Fruit fly (Drosophila melanogaster) whole organism, embryonic: Measurements from ENCODE around the gene CG43448.

Source experiments
- Antp ChIP-seq: fragments of 200-800 bp; sonication (Bioruptor generic); optimal IDR thresholded peaks from 3 replicates; lab custom pipeline; 2016; ENCODE audit warnings: missing biosample characterization, missing genetic modification characterization
- Atf-2 ChIP-seq: fragments of 200-800 bp; sonication (Bioruptor generic); optimal IDR thresholded peaks from 2 replicates; lab custom pipeline; 2016; ENCODE audit warnings: missing biosample characterization, missing genetic modification characterization
- Bdp1 ChIP-seq: fragments of 200-800 bp; sonication (Bioruptor generic); optimal IDR thresholded peaks from 3 replicates; lab custom pipeline; 2016; ENCODE audit warnings: missing biosample characterization, missing genetic modification characterization
- CG10431 ChIP-seq: fragments of 200-800 bp; sonication (Bioruptor generic); optimal IDR thresholded peaks from 3 replicates; lab custom pipeline; 2018; ENCODE audit warnings: missing biosample characterization, mild to moderate bottlenecking, missing genetic modification characterization
- CG11093 ChIP-seq: fragments of 200-800 bp; sonication (Bioruptor generic); IDR thresholded peaks from 3 replicates; pipeline ENCODE4 v1.3.6; 2022; ENCODE audit warnings: missing biosample characterization, missing genetic modification characterization
- CG13287 ChIP-seq: fragments of 200-800 bp; sonication (Bioruptor generic); IDR thresholded peaks from 2 replicates; pipeline ENCODE4 v1.3.6; 2022; ENCODE audit warnings: missing biosample characterization, missing genetic modification characterization; ENCODE audit not compliant: partially characterized antibody
- CG14860 ChIP-seq: fragments of 200-800 bp; sonication (Bioruptor generic); IDR thresholded peaks from 3 replicates; pipeline ENCODE4 v1.3.6; 2022; ENCODE audit warnings: missing biosample characterization, missing genetic modification characterization; ENCODE audit not compliant: partially characterized antibody
- CG15073 ChIP-seq: fragments of 200-800 bp; sonication (Bioruptor generic); optimal IDR thresholded peaks from 2 replicates; lab custom pipeline; 2016; ENCODE audit warnings: missing biosample characterization, missing genetic modification characterization
- CG16815 ChIP-seq: fragments of 200-800 bp; sonication (Bioruptor generic); optimal IDR thresholded peaks from 3 replicates; lab custom pipeline; 2017; ENCODE audit warnings: missing biosample characterization, mild to moderate bottlenecking, missing genetic modification characterization
- CG2120 ChIP-seq: fragments of 200-800 bp; sonication (Bioruptor generic); optimal IDR thresholded peaks from 3 replicates; lab custom pipeline; 2016; ENCODE audit warnings: missing biosample characterization, missing genetic modification characterization
- CG2678 ChIP-seq: fragments of 200-800 bp; sonication (Bioruptor generic); optimal IDR thresholded peaks from 3 replicates; lab custom pipeline; 2019; ENCODE audit warnings: missing biosample characterization, mild to moderate bottlenecking, missing genetic modification characterization, moderate library complexity
- CG2889 ChIP-seq: fragments of 200-800 bp; sonication (Bioruptor generic); IDR thresholded peaks from 3 replicates; pipeline ENCODE4 v1.3.6; 2022; ENCODE audit warnings: missing biosample characterization, missing genetic modification characterization
- CG32532 ChIP-seq: fragments of 200-800 bp; sonication (Bioruptor generic); IDR thresholded peaks from 2 replicates; pipeline ENCODE4 v1.3.6; 2022; ENCODE audit warnings: missing biosample characterization, missing genetic modification characterization
- CG3838 ChIP-seq: fragments of 200-800 bp; sonication (Bioruptor generic); optimal IDR thresholded peaks from 3 replicates; lab custom pipeline; 2016; ENCODE audit warnings: missing biosample characterization, missing genetic modification characterization
- CG42726 ChIP-seq: fragments of 200-800 bp; sonication (Bioruptor generic); IDR thresholded peaks from 2 replicates; pipeline ENCODE4 v1.3.6; 2022; ENCODE audit warnings: missing biosample characterization, missing genetic modification characterization; ENCODE audit not compliant: partially characterized antibody
- CG4328 ChIP-seq: fragments of 200-800 bp; sonication (Bioruptor generic); optimal IDR thresholded peaks from 3 replicates; lab custom pipeline; 2017; ENCODE audit warnings: missing biosample characterization, missing genetic modification reagents, missing genetic modification characterization
- CG6654 ChIP-seq: fragments of 200-800 bp; sonication (Bioruptor generic); optimal IDR thresholded peaks from 2 replicates; lab custom pipeline; 2017; ENCODE audit warnings: missing biosample characterization, mild to moderate bottlenecking, missing genetic modification characterization
- CG6689 ChIP-seq: fragments of 200-800 bp; sonication (Bioruptor generic); IDR thresholded peaks from 2 replicates; pipeline ENCODE4 v1.3.6; 2022; ENCODE audit warnings: missing biosample characterization, missing genetic modification characterization
- CG9437 ChIP-seq: fragments of 200-800 bp; sonication (Bioruptor generic); optimal IDR thresholded peaks from 2 replicates; lab custom pipeline; 2018; ENCODE audit warnings: missing biosample characterization, mild to moderate bottlenecking, missing genetic modification characterization
- CG9797 ChIP-seq: fragments of 200-800 bp; sonication (Bioruptor generic); optimal IDR thresholded peaks from 3 replicates; lab custom pipeline; 2018; ENCODE audit warnings: missing biosample characterization, mild to moderate bottlenecking, missing genetic modification characterization
- HLH4C ChIP-seq: fragments of 200-800 bp; sonication (Bioruptor generic); IDR thresholded peaks from 3 replicates; pipeline ENCODE4 v1.3.6; 2022; ENCODE audit warnings: missing biosample characterization, missing genetic modification characterization; ENCODE audit not compliant: partially characterized antibody
- Hmr ChIP-seq: fragments of 200-800 bp; sonication (Bioruptor generic); optimal IDR thresholded peaks from 3 replicates; lab custom pipeline; 2017; ENCODE audit warnings: mild to moderate bottlenecking, missing biosample characterization, missing genetic modification reagents, missing genetic modification characterization
- Kr ChIP-seq: fragments of 200-800 bp; sonication (Bioruptor generic); optimal IDR thresholded peaks from 2 replicates; lab custom pipeline; 2017; ENCODE audit warnings: missing biosample characterization, mild to moderate bottlenecking, missing genetic modification characterization
- Mrtf ChIP-seq: fragments of 200-800 bp; sonication (Bioruptor generic); IDR thresholded peaks from 3 replicates; pipeline ENCODE4 v1.3.6; 2022; ENCODE audit warnings: missing biosample characterization, missing genetic modification characterization
- NC2β ChIP-seq: fragments of 200-800 bp; sonication (Bioruptor generic); optimal IDR thresholded peaks from 2 replicates; lab custom pipeline; 2016; ENCODE audit warnings: missing biosample characterization, missing genetic modification characterization
- Neu2 ChIP-seq: fragments of 200-800 bp; sonication (Bioruptor generic); optimal IDR thresholded peaks from 3 replicates; lab custom pipeline; 2016; ENCODE audit warnings: missing biosample characterization, missing genetic modification characterization, borderline replicate concordance
- Oaz ChIP-seq: fragments of 200-800 bp; sonication (Bioruptor generic); IDR thresholded peaks from 2 replicates; pipeline ENCODE4 v1.3.6; 2022; ENCODE audit warnings: missing biosample characterization, missing genetic modification characterization
- Oli ChIP-seq: fragments of 200-800 bp; sonication (Bioruptor generic); optimal IDR thresholded peaks from 2 replicates; lab custom pipeline; 2018; ENCODE audit warnings: missing biosample characterization, mild to moderate bottlenecking, missing genetic modification characterization, moderate library complexity
- Poxn ChIP-seq: fragments of 200-800 bp; sonication (Bioruptor generic); IDR thresholded peaks from 2 replicates; pipeline ENCODE4 v1.3.6; 2022; ENCODE audit warnings: missing biosample characterization, missing genetic modification characterization
- Scr ChIP-seq: fragments of 200-800 bp; sonication (Bioruptor generic); IDR thresholded peaks from 2 replicates; pipeline ENCODE4 v1.3.6; 2022; ENCODE audit warnings: missing biosample characterization, missing genetic modification characterization; ENCODE audit not compliant: partially characterized antibody
- Sox102F ChIP-seq: fragments of 200-800 bp; sonication (Bioruptor generic); optimal IDR thresholded peaks from 2 replicates; lab custom pipeline; 2018; ENCODE audit warnings: missing biosample characterization, mild to moderate bottlenecking, missing genetic modification characterization, moderate library complexity
- Usf ChIP-seq: fragments of 200-800 bp; sonication (Bioruptor generic); optimal IDR thresholded peaks from 2 replicates; lab custom pipeline; 2017; ENCODE audit warnings: missing genotype, missing biosample characterization, missing genetic modification characterization
- ac ChIP-seq: fragments of 200-800 bp; sonication (Bioruptor generic); optimal IDR thresholded peaks from 3 replicates; lab custom pipeline; 2017; ENCODE audit warnings: missing biosample characterization, mild to moderate bottlenecking, missing genetic modification characterization
- amos ChIP-seq: fragments of 200-800 bp; sonication (Bioruptor generic); IDR thresholded peaks from 2 replicates; pipeline ENCODE4 v1.3.6; 2022; ENCODE audit warnings: missing biosample characterization, missing genetic modification characterization; ENCODE audit not compliant: partially characterized antibody
- bbx ChIP-seq: fragments of 200-800 bp; sonication (Bioruptor generic); IDR thresholded peaks from 2 replicates; pipeline ENCODE4 v1.3.6; 2022; ENCODE audit warnings: missing biosample characterization, missing genetic modification characterization; ENCODE audit not compliant: partially characterized antibody
- bowl ChIP-seq: fragments of 200-800 bp; sonication (Bioruptor generic); IDR thresholded peaks from 2 replicates; pipeline ENCODE4 v1.3.6; 2022; ENCODE audit warnings: missing biosample characterization, missing genetic modification characterization
- chinmo ChIP-seq: fragments of 200-800 bp; sonication (Bioruptor generic); IDR thresholded peaks from 4 replicates; pipeline ENCODE4 v1.3.6; 2022; ENCODE audit warnings: missing biosample characterization, missing genetic modification characterization; ENCODE audit not compliant: partially characterized antibody
- chm ChIP-seq: fragments of 200-800 bp; sonication (Bioruptor generic); IDR thresholded peaks from 2 replicates; pipeline ENCODE4 v1.3.6; 2022; ENCODE audit warnings: missing biosample characterization, missing genetic modification characterization
- ci ChIP-seq: fragments of 200-800 bp; sonication (Bioruptor generic); IDR thresholded peaks from 3 replicates; pipeline ENCODE4 v1.3.6; 2022; ENCODE audit warnings: missing biosample characterization, missing genetic modification characterization
- hb ChIP-seq: fragments of 200-800 bp; sonication (Bioruptor generic); IDR thresholded peaks from 3 replicates; pipeline ENCODE4 v1.3.6; 2022; ENCODE audit warnings: missing biosample characterization, missing genetic modification characterization; ENCODE audit not compliant: partially characterized antibody
- knrl ChIP-seq: fragments of 200-800 bp; sonication (Bioruptor generic); IDR thresholded peaks from 3 replicates; pipeline ENCODE4 v1.3.6; 2022; ENCODE audit warnings: missing biosample characterization, missing genetic modification characterization; ENCODE audit not compliant: partially characterized antibody
- nom ChIP-seq: fragments of 200-800 bp; sonication (Bioruptor generic); optimal IDR thresholded peaks from 2 replicates; lab custom pipeline; 2017; ENCODE audit warnings: missing biosample characterization, missing genetic modification characterization, mild to moderate bottlenecking, moderate library complexity, missing genetic modification reagents
- otp ChIP-seq: fragments of 200-800 bp; sonication (Bioruptor generic); IDR thresholded peaks from 3 replicates; pipeline ENCODE4, ENCODE4 v1.3.6; 2022; ENCODE audit warnings: missing biosample characterization, missing genetic modification characterization
- pan ChIP-seq, 4 experiments: fragments of >200 bp in 3 of 4; fragments of 200-800 bp in 1 of 4; sonication (Bioruptor generic) in 1 of 4; optimal IDR thresholded peaks in 3 of 4; IDR thresholded peaks in 1 of 4; 2 replicates each; pipeline versions ENCODE4 v1.3.6 to Lab custom; 2017 to 2022; ENCODE audit warnings: missing biosample characterization in 2 of 4, missing genetic modification characterization in 2 of 4, mixed read lengths in 1 of 4
- ro ChIP-seq: fragments of 200-800 bp; sonication (Bioruptor generic); IDR thresholded peaks from 2 replicates; pipeline ENCODE4 v1.3.6; 2022; ENCODE audit warnings: missing biosample characterization, missing genetic modification characterization
- stwl ChIP-seq: fragments of 200-800 bp; sonication (Bioruptor generic); optimal IDR thresholded peaks from 3 replicates; lab custom pipeline; 2018; ENCODE audit warnings: missing biosample characterization, mild to moderate bottlenecking, missing genetic modification characterization, moderate library complexity
- vnd ChIP-seq: fragments of 200-800 bp; sonication (Bioruptor generic); IDR thresholded peaks from 3 replicates; pipeline ENCODE4 v1.3.6; 2022; ENCODE audit warnings: missing biosample characterization, missing genetic modification characterization; ENCODE audit not compliant: partially characterized antibody

Gene CG43448

DNA sequence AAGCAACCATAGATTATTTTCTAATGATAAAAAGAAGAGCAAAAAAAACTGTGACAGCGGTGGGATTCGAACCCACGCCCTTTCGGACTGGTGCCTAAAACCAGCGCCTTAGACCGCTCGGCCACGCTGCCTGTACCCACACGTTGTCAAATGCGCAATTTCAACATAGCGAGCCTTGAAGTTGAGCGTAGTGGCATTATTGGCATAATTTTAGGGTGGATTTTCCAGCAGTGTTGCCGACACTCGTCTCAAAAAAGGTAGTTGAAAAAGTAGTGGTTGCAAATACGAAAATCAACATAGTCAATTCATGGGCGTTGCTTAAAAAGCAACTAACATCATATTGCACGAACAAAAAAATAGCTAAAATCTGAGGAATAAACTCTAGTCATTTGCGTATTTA, 11.0 kb upstream of the CG43448 start (continued):
- TF ChIP-seq NC2β (GFP tag; lab: Kevin White, UChicago) = no peak
- TF ChIP-seq CG32532 (GFP tag; lab: Robert Waterston, UW) = no peak
- peak; percentile 57; the same call in 2 of the 3 replicates for TF ChIP-seq hb (GFP tag; lab: Robert Waterston, UW)
- peak; percentile 48; the same call in 2 of the 3 replicates for TF ChIP-seq ci
- peak; percentile 99 for TF ChIP-seq Bdp1
- TF ChIP-seq Usf (GFP tag; lab: Kevin White, UChicago) = no peak
- TF ChIP-seq vnd = peak; percentile 71
- TF ChIP-seq CG13287 = peak; percentile 69
- no peak for TF ChIP-seq Hmr
- TF ChIP-seq knrl (GFP tag; lab: Robert Waterston, UW) = peak; percentile 61
- TF ChIP-seq CG6689 (GFP tag; lab: Robert Waterston, UW) = peak; percentile 40
- TF ChIP-seq amos (GFP tag; lab: Robert Waterston, UW) = peak; percentile 75

DNA sequence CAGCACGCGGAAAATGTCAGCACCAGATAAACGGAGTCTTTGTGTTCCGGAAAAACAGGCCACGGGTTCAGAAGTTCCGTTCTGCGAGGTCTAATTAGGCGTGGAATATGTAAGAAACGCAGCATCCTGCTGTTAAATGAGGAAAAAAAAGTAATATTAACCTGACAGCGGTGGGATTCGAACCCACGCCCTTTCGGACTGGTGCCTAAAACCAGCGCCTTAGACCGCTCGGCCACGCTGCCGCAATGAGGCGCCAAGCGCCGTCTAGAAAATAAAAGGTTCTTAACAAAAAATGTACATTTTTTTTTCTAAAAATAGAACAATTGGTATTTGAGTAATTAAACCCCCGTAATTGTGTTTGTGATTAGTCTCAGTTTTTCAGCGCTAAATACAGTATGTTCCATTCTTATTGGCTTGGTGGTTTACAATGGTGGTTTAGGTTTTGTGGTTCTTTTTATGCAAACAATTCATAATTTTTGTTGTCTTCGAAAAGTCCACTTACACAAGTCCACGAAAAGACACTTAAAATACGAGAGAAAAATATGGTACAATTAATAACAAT, 10.3 kb upstream of the CG43448 start:
- no peak for TF ChIP-seq CG9797 (GFP tag; lab: Kevin White, UChicago)
- TF ChIP-seq chm (GFP tag; lab: Robert Waterston, UW) = no peak
- TF ChIP-seq otp (GFP tag; lab: Robert Waterston, UW) = 0 out of 3 replicates have a peak, but pooled peaks have one; percentile 6
- TF ChIP-seq HLH4C = peak; percentile 62
- TF ChIP-seq CG14860 = peak; percentile 8; the same call in 1 of the 3 replicates
- no peak for TF ChIP-seq Poxn
- peak; percentile 42; the same call in 1 of the 3 replicates for TF ChIP-seq vnd
- no peak for TF ChIP-seq CG15073
- TF ChIP-seq nom (GFP tag; lab: Kevin White, UChicago) = no peak
- TF ChIP-seq Sox102F = no peak
- TF ChIP-seq Atf-2 (GFP tag; lab: Kevin White, UChicago) = no peak
- no peak for TF ChIP-seq CG6654 (GFP tag; lab: Kevin White, UChicago)
- no peak for TF ChIP-seq bowl (GFP tag; lab: Robert Waterston, UW)
- TF ChIP-seq Oaz (GFP tag; lab: Robert Waterston, UW) = no peak
- no peak for TF ChIP-seq stwl (tag; lab: Kevin White, UChicago)
- TF ChIP-seq pan (optimal IDR thresholded peaks at IDR 0.05; lab: Kevin White, UChicago) = no peak
- TF ChIP-seq pan (GFP tag; optimal IDR thresholded peaks at IDR 0.05 in 1 of 2, IDR thresholded peaks at IDR 0.05 in 1 of 2) = no peak
- TF ChIP-seq CG2889 (GFP tag; lab: Robert Waterston, UW) = no peak
- TF ChIP-seq CG42726 (GFP tag; lab: Robert Waterston, UW) = peak; percentile 62
- TF ChIP-seq CG11093 (GFP tag; lab: Robert Waterston, UW) = no peak
- no peak for TF ChIP-seq CG2678
- no peak for TF ChIP-seq CG16815 (GFP tag; lab: Kevin White, UChicago)
- TF ChIP-seq CG10431 (GFP tag; lab: Kevin White, UChicago) = no peak
- TF ChIP-seq CG4328 = no peak
- TF ChIP-seq Neu2 (GFP tag; lab: Kevin White, UChicago) = no peak
- TF ChIP-seq knrl (GFP tag; lab: Robert Waterston, UW) = peak; percentile 49; the same call in 1 of the 3 replicates
- peak; percentile 51 for TF ChIP-seq Scr
- peak; percentile 56 for TF ChIP-seq bbx (GFP tag; lab: Robert Waterston, UW)
- TF ChIP-seq Kr = peak; percentile 48
- peak; percentile 12 for TF ChIP-seq CG2120
- TF ChIP-seq CG3838 (GFP tag; lab: Kevin White, UChicago) = no peak
- TF ChIP-seq CG9437 = no peak
- TF ChIP-seq Antp (GFP tag; lab: Kevin White, UChicago) = no peak
- TF ChIP-seq Mrtf (GFP tag; lab: Robert Waterston, UW) = no peak
- TF ChIP-seq ro (GFP tag; lab: Robert Waterston, UW) = no peak
- TF ChIP-seq Oli (tag; lab: Kevin White, UChicago) = no peak
- TF ChIP-seq ac (GFP tag; lab: Kevin White, UChicago) = no peak
- TF ChIP-seq chinmo (GFP tag; lab: Robert Waterston, UW) = 0 out of 4 replicates have a peak, but pooled peaks have one; percentile 9
